Fruit fly (Drosophila melanogaster): ENCODE measurements around the gene sloth1.

The sloth1 gene

DNA sequence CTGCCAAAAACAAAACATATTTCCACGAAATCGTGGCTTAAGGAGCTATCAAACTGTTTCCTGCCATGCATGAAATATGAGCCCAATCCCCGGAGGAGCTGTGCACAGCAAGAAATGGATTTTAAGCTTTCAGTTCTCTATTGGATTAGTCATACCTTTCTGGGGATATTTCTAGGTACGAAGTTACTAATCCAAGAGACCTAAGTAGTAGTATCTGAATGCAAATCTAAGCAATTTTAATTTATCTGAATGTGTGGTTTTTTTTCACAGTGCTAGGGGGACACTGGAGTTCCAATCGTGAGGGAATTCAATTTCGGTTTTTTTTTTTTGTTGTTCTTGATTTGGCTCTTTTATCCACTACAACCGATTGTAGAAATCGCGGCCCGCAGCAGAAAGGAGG lies 34.8 kb upstream of the sloth1 start:
- no peak for TF ChIP-seq kay (GFP tag; ENCODE audit: borderline replicate concordance)
- peak; percentile 37 for TF ChIP-seq tj (GFP tag; optimal IDR thresholded peaks at IDR 0.05)

DNA sequence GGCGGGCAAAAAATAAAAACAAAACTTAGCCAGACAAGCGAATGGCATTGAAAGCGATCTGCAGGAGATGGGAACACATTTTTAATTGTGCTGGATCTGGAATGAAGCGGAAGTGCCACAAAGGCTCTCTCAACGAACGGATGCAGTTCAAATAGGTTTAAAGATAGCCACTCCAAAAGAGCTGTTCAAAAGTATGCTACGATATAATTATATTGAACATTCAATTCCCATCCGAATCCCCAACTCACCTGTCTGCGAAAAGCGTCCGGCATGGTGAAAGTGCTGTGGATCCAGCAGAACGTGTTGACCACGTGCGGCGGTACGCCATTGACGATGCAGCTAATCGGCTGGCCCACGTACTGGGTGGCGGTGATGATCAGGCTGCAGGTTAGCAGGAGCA lies 34.2 kb upstream of the sloth1 start:
- TF ChIP-seq CG11617 (GFP tag; optimal IDR thresholded peaks at IDR 0.05) (no peak), Hr96 (GFP tag; optimal IDR thresholded peaks at IDR 0.05) (no peak), CG1620 (GFP tag; optimal IDR thresholded peaks at IDR 0.05) (no peak), kay (GFP tag; ENCODE audit: borderline replicate concordance) (no peak), CG14711 (tag; optimal IDR thresholded peaks at IDR 0.05) (no peak), pad (GFP tag; optimal IDR thresholded peaks at IDR 0.05) (no peak), bab1 (GFP tag; optimal IDR thresholded peaks at IDR 0.05) (no peak), Mnt (GFP tag; optimal IDR thresholded peaks at IDR 0.05) (no peak), cic (GFP tag; optimal IDR thresholded peaks at IDR 0.05) (no peak), CG12768 (GFP tag; optimal IDR thresholded peaks at IDR 0.05) (no peak), CG7101 (tag; optimal IDR thresholded peaks at IDR 0.05) (no peak), cnc (optimal IDR thresholded peaks at IDR 0.05) (no peak)

DNA sequence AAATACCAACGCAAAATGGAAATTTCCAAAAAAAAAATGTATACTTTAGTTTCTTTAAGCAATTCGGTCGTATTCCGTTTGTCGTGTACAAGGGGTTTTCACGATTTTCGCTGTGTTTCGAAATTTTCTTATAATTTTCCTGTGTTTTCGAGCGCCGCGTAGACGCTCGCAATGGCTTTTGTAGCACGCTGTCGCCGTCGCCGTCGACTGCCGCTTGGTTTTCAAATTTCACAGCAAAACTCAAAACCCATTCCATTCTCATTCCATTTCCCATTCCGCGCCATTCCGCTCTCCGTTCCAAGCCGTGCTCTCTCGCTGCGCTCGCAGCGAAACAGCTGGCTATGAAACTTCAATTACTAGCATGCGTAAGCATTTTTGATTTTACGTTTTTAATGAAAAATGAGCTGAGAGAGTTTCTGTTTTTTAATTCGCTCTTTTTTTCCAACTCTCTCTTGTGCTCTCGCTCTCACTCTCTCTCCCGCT lies 29.6 kb upstream of the sloth1 start:
- TF ChIP-seq toe (GFP tag; optimal IDR thresholded peaks at IDR 0.05): no peak
- TF ChIP-seq Mnt (GFP tag; optimal IDR thresholded peaks at IDR 0.05): peak; percentile 43
- no peak for TF ChIP-seq cic (GFP tag; optimal IDR thresholded peaks at IDR 0.05)
- peak in 1 of 2 experiments; percentile 5 for TF ChIP-seq cnc (optimal IDR thresholded peaks at IDR 0.05)
- TF ChIP-seq CG14711 (tag; optimal IDR thresholded peaks at IDR 0.05): no peak
- peak; percentile 95 for TF ChIP-seq tj (GFP tag; optimal IDR thresholded peaks at IDR 0.05)
- TF ChIP-seq CG7101 (tag; optimal IDR thresholded peaks at IDR 0.05): peak; percentile 26

DNA sequence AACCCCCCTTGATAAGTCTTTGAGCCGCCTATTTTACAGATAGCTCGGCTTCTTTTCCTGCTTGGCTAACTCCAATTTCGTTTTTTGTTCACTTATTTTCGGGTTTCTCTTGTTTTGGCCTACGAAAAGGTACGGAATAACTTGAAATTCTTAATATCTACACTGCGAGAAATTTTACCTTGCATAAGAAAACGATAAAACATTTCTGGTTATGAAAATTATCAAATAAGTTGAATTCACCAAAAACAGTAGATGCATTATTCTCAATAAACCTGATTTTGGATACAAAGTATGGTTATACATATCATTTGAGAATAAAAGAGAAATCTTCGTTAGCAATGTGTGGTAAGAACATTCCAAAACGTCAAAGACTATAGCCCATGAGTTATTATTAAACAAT lies 29.1 kb upstream of the sloth1 start:
- no peak for TF ChIP-seq cnc (optimal IDR thresholded peaks at IDR 0.05)
- TF ChIP-seq ovo (GFP tag; optimal IDR thresholded peaks at IDR 0.05): no peak
- peak; percentile 16 for TF ChIP-seq bab1 (GFP tag; optimal IDR thresholded peaks at IDR 0.05)

DNA sequence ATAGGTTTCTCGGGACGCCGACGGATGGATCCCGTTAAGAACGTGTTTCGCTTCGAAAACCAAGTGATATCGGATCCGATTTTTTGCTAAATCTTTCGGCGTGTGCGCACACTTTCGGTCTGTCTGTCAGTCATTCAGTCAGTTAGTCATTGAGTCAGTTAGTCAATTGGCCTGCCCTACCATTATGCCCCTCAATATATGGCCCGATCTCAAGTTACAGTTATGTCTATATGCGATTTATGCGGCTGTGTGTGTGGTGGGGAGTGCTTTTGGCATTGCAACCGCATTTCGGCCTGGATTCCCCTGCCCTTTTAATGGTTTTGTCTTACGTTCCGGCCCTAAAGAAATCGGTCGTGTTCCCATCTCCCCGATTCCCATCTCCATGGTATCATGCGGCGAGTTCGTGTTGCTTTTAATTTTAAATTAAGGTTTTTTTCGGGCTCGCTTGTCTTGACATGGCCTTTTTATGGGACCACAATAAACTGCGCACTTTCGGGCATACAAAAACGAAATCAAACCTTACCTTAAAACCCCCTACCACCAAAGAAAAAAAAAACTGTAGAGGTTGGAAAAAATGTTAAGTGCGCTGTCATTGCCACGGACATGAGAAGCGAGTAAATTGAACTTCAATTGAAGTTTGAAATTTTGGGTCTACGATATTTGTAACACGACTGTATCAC lies 28.3 kb upstream of the sloth1 start:
- TF ChIP-seq CG5204 (GFP tag; optimal IDR thresholded peaks at IDR 0.05) (no peak), toe (GFP tag; optimal IDR thresholded peaks at IDR 0.05) (no peak), tj (GFP tag; optimal IDR thresholded peaks at IDR 0.05) (peak; percentile 73), Hr96 (GFP tag; optimal IDR thresholded peaks at IDR 0.05) (no peak), bab1 (GFP tag; optimal IDR thresholded peaks at IDR 0.05) (no peak)

DNA sequence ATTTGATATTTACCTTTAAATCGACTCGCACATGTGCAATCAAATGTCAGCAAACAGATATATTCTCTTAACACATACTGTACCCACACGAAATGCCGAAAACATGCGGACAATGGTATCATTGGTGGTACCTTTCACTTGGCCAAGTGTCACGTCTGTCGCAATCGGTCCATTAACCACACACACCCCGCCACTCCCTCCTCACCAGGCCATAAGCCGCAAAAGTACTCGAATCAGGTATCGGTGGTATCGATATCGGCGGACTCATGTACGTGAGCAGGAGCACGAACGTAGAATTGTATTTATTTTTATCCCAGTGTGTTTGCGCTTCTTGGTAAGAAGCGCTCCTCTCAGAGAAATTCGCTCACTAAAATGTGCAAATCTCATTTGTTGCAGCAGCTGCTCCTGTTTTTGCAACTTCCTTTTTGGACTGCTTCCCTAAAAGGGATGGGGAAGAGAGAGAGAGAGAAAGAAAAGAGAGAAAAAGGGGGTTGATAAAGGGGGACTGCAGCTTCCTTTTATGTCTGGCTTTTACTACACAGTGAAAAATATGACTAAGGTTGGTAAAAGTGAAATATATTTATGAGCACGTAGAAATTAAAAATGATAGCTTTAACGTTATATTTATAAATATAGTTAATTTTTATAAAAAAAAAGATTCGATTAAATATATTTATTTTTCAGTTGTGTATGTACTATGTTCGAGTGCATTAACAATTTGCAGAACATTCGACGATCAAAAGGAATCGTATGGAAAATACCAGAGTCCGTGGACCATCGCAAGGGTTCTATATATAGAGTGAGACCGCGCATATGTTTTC lies 27.4 kb upstream of the sloth1 start:
- TF ChIP-seq toe (GFP tag; optimal IDR thresholded peaks at IDR 0.05) (no peak), ovo (GFP tag; optimal IDR thresholded peaks at IDR 0.05) (no peak), Clk (GFP tag; optimal IDR thresholded peaks at IDR 0.05) (no peak), cnc (optimal IDR thresholded peaks at IDR 0.05) (no peak), Mnt (GFP tag; optimal IDR thresholded peaks at IDR 0.05) (no peak), CG1620 (GFP tag; optimal IDR thresholded peaks at IDR 0.05) (no peak), CG12768 (GFP tag; optimal IDR thresholded peaks at IDR 0.05) (no peak), CG7045 (GFP tag; optimal IDR thresholded peaks at IDR 0.05) (no peak), tj (GFP tag; optimal IDR thresholded peaks at IDR 0.05) (no peak), pad (GFP tag; optimal IDR thresholded peaks at IDR 0.05) (no peak), CG5204 (GFP tag; optimal IDR thresholded peaks at IDR 0.05) (no peak), CG7101 (tag; optimal IDR thresholded peaks at IDR 0.05) (no peak)

DNA sequence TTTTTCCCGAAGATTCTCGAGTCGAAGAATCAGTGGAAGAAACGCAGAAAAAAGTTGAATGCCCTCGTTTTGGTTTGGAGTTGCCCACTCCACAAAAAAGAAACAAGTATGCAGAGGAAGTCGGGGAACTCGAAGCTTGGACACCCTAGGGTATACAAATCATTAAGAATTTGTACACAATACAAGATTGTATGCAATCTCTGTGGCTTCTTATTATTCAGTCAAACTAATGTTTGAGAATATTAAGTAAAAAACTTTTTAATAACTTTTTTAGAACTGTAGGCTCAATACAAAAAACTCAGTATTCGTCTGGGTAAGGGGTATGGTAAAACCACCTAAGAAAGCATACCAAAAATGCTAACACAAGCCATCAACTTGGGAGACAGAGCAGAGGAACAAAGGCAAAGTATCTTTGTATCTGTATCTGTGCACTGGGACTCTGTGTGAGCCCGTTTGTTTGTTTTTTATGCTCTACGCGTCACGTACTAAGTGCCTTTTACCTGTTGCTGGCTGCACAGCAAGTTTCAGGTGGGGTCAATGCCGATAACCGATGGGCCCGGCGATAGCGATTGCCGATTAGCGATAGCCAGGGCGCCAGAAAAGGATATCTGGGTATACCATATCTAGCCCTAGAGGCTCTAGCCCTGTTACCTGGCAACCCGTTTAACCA lies 25.8 kb upstream of the sloth1 start:
- TF ChIP-seq bab1 (GFP tag; optimal IDR thresholded peaks at IDR 0.05) (peak; percentile 90), tj (GFP tag; optimal IDR thresholded peaks at IDR 0.05) (peak; percentile 81), CG1620 (GFP tag; optimal IDR thresholded peaks at IDR 0.05) (no peak), Crg-1 (GFP tag; optimal IDR thresholded peaks at IDR 0.05) (peak; percentile 13), CG11617 (GFP tag; optimal IDR thresholded peaks at IDR 0.05) (no peak), CG33017 (tag; optimal IDR thresholded peaks at IDR 0.05) (no peak), CG14711 (tag; optimal IDR thresholded peaks at IDR 0.05) (peak; percentile 54), pad (GFP tag; optimal IDR thresholded peaks at IDR 0.05) (peak; percentile 29), CG5204 (GFP tag; optimal IDR thresholded peaks at IDR 0.05) (no peak), CG7101 (tag; optimal IDR thresholded peaks at IDR 0.05) (peak; percentile 28)

Measured in whole organism, adult.